Fruit fly (Drosophila melanogaster): ENCODE data around the gene ZC3H3.

dm6 chr3L:8525691-8526421 lies 16.3 kb upstream of the ZC3H3 start:
- no peak for TF ChIP-seq Oaz (GFP tag; IDR thresholded peaks at IDR 0.05)
- TF ChIP-seq unc-4 (GFP tag; IDR thresholded peaks at IDR 0.05; ENCODE audit: partially characterized antibody), result no peak
